Worm (Caenorhabditis elegans) whole organism, late embryonic: ENCODE results near the gene str-165.

ENCODE experiments used
- ama-1 ChIP-seq: fragments of 150-350 bp; optimal IDR thresholded peaks from 2 replicates; lab custom pipeline; 2014
- che-1 ChIP-seq: sonication (generic microtip); optimal IDR thresholded peaks from 2 replicates; lab custom pipeline; 2016; ENCODE audit warnings: mild to moderate bottlenecking, missing genetic modification characterization, missing compliant biosample characterization
- elt-2 ChIP-seq: sonication (generic microtip); optimal IDR thresholded peaks from 2 replicates; lab custom pipeline; 2016; ENCODE audit warnings: missing genetic modification reagents, missing genetic modification characterization, missing compliant biosample characterization
- fkh-10 ChIP-seq: fragments of 150-350 bp; optimal IDR thresholded peaks from 2 replicates; lab custom pipeline; 2014; ENCODE audit warnings: missing biosample characterization, missing genetic modification reagents, missing genetic modification characterization
- nfya-1 ChIP-seq: sonication (generic microtip); optimal IDR thresholded peaks from 2 replicates; lab custom pipeline; 2017; ENCODE audit warnings: missing genetic modification characterization, mild to moderate bottlenecking, missing compliant biosample characterization, antibody characterized with exemption, moderate library complexity
- pag-3 ChIP-seq: sonication (generic microtip); optimal IDR thresholded peaks from 2 replicates; lab custom pipeline; 2016; ENCODE audit warnings: missing compliant biosample characterization, missing genetic modification characterization, borderline replicate concordance
- pha-2 ChIP-seq: sonication (generic microtip); optimal IDR thresholded peaks from 2 replicates; lab custom pipeline; 2017; ENCODE audit warnings: mild to moderate bottlenecking, missing genetic modification characterization, missing compliant biosample characterization
- sdc-2 ChIP-seq: sonication (generic microtip); optimal IDR thresholded peaks from 2 replicates; lab custom pipeline; 2016; ENCODE audit warnings: missing genotype, missing genetic modification characterization, missing compliant biosample characterization
- ttx-3 ChIP-seq: sonication (generic microtip); optimal IDR thresholded peaks from 2 replicates; lab custom pipeline; 2016; ENCODE audit warnings: missing genetic modification reagents, missing genetic modification characterization, missing compliant biosample characterization

DNA sequence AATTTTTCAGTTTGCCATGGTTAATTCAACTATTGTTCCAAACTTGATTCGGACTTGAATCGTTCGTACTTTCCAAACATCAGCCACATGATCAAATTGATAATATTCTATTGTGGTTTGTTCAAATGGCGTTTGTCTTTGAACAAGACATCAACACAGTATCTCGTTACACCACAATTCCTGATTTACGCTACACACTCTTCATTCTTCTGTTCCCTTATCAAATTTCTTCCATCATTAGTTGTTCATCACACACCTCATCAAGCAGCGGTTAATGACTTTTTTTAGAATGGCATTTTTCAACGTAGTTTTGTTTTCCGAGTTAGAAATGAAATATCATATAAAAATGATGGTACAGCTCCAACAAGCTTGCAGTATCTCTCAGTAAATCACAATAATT lies 47.3 kb downstream of the str-165 start:
- no peak for TF ChIP-seq che-1
- TF ChIP-seq ama-1 (lab: Kevin White, UChicago) = no peak
- TF ChIP-seq pag-3 (tag; lab: Kevin White, UChicago) = no peak
- TF ChIP-seq nfya-1 (tag; lab: Kevin White, UChicago) = no peak
- TF ChIP-seq pha-2 (tag; lab: Kevin White, UChicago) = no peak
- TF ChIP-seq sdc-2 = no peak
- no peak for TF ChIP-seq ttx-3 (tag; lab: Kevin White, UChicago)
- TF ChIP-seq fkh-10 (GFP tag; lab: Kevin White, UChicago) = no peak
- TF ChIP-seq elt-2 = no peak
